Worm (Caenorhabditis elegans): ENCODE measurements around the gene let-767.

let-767 gene

ce11 chrIII:6334364-6334763, 5.4 kb downstream of the let-767 start:
- TF ChIP-seq unc-42 (tag; optimal IDR thresholded peaks at IDR 0.05) (peak; percentile 58), ets-4 (tag; optimal IDR thresholded peaks at IDR 0.05) (no peak), ceh-34 (tag; optimal IDR thresholded peaks at IDR 0.05) (no peak)

ce11 chrIII:6331211-6331782, 8.5 kb downstream of the let-767 start, which contains the start of gene C56G2.4:
C56G2.4 (plus strand) TSS chrIII:6331732.
- TF ChIP-seq hlh-30 (tag; optimal IDR thresholded peaks at IDR 0.05; ENCODE audit: insufficient read depth) (no peak), ceh-45 (GFP tag; IDR thresholded peaks at IDR 0.05) (no peak), unc-42 (tag; optimal IDR thresholded peaks at IDR 0.05) (peak; percentile 22), pha-2 (tag; optimal IDR thresholded peaks at IDR 0.05) (no peak), nfya-1 (tag; optimal IDR thresholded peaks at IDR 0.05) (no peak)

ce11 chrIII:6324139-6324538, 15.6 kb downstream of the let-767 start, which contains the start of gene C56G2.5:
C56G2.5 (minus strand) TSS chrIII:6324239.
- no peak for TF ChIP-seq odd-2 (tag; optimal IDR thresholded peaks at IDR 0.05)
- TF ChIP-seq fax-1 (tag; optimal IDR thresholded peaks at IDR 0.05): no peak
- no peak for TF ChIP-seq ceh-30 (tag; optimal IDR thresholded peaks at IDR 0.05)
- no peak for TF ChIP-seq ets-4 (tag; optimal IDR thresholded peaks at IDR 0.05)
- TF ChIP-seq unc-3 (GFP tag; conservative IDR thresholded peaks at IDR 0.05): no peak
- TF ChIP-seq unc-3 (tag; optimal IDR thresholded peaks at IDR 0.05): no peak
- no peak for TF ChIP-seq ceh-34 (tag; optimal IDR thresholded peaks at IDR 0.05)
- no peak for TF ChIP-seq ztf-16 (tag; optimal IDR thresholded peaks at IDR 0.05)
- no peak for TF ChIP-seq T23F11.4 (GFP tag; optimal IDR thresholded peaks at IDR 0.05)
- no peak for TF ChIP-seq ceh-19 (GFP tag; optimal IDR thresholded peaks at IDR 0.05)
- TF ChIP-seq F13H6.1 (tag; optimal IDR thresholded peaks at IDR 0.05): no peak
- TF ChIP-seq hlh-15 (tag; optimal IDR thresholded peaks at IDR 0.05): no peak
- TF ChIP-seq ceh-31 (tag; optimal IDR thresholded peaks at IDR 0.05): no peak
- TF ChIP-seq unc-55 (GFP tag; optimal IDR thresholded peaks at IDR 0.05): no peak
- no peak for TF ChIP-seq fkh-6 (tag; optimal IDR thresholded peaks at IDR 0.05)
- TF ChIP-seq C38D4.7 (GFP tag; optimal IDR thresholded peaks at IDR 0.05): no peak
- no peak for TF ChIP-seq elt-4 (tag; optimal IDR thresholded peaks at IDR 0.05)
- TF ChIP-seq sox-2 (GFP tag; IDR thresholded peaks at IDR 0.05): no peak
- TF ChIP-seq tbx-2 (tag; optimal IDR thresholded peaks at IDR 0.05): no peak
- no peak for TF ChIP-seq K09A11.1 (tag; optimal IDR thresholded peaks at IDR 0.05; ENCODE audit: insufficient read depth)

- TF ChIP-seq unc-42 (tag; optimal IDR thresholded peaks at IDR 0.05): peak; percentile 99
- TF ChIP-seq ceh-22 (tag; optimal IDR thresholded peaks at IDR 0.05): no peak
- TF ChIP-seq hlh-6 (tag; optimal IDR thresholded peaks at IDR 0.05): no peak
- peak; percentile 84 for TF ChIP-seq fkh-10 (GFP tag; optimal IDR thresholded peaks at IDR 0.05)
These were observed 22.4 kb downstream of the let-767 start for ce11 chrIII:6317345-6317744.

ce11 chrIII:6316795-6317194, 23.0 kb downstream of the let-767 start:
- no peak for TF ChIP-seq T23F11.4 (GFP tag; optimal IDR thresholded peaks at IDR 0.05)

- TF ChIP-seq ztf-16 (tag; optimal IDR thresholded peaks at IDR 0.05) (no peak), ets-4 (tag; optimal IDR thresholded peaks at IDR 0.05) (no peak), ceh-31 (tag; optimal IDR thresholded peaks at IDR 0.05) (no peak), nhr-11 (tag; optimal IDR thresholded peaks at IDR 0.05) (no peak), ceh-19 (GFP tag; optimal IDR thresholded peaks at IDR 0.05) (no peak), ceh-9 (tag; optimal IDR thresholded peaks at IDR 0.05) (no peak), hlh-15 (tag; optimal IDR thresholded peaks at IDR 0.05) (no peak), pax-1 (tag; optimal IDR thresholded peaks at IDR 0.05) (no peak)
These were observed 24.3 kb downstream of the let-767 start for ce11 chrIII:6315515-6315914.
